Fruit fly (Drosophila melanogaster): Measurements from ENCODE around the gene Jig.

Gene Jig

DNA sequence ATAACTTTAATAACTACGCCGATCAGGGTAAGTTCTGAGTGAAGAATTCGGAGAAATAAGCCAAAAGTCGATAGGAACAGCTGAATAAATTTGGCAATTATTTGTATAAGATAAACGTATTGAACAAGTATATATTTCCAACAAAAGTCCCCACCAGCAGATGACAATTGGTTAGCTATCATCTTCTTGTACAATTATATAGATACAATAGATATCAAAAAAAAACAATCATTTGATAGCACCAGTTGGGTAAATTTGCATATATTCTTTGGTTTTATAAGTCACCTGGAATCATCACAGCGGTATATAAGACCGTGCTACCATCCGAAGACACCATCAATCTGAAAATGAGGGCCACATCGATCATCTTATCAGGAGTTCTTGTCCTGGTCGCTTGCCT lies at the start of gene Jig:
TSS of gene Jig (plus strand) at position 301 of the 400 bp plus-strand sequence.
- TF ChIP-seq CG17801 (GFP tag; optimal IDR thresholded peaks at IDR 0.05; ENCODE audit: partially characterized antibody) = no peak

- TF ChIP-seq CG17801 (GFP tag; optimal IDR thresholded peaks at IDR 0.05; ENCODE audit: partially characterized antibody) = peak; percentile 47
Observed at dm6 chr3R:14511123-14511908, 49.4 kb upstream of the Jig start, which contains the start of the genes HtrA2 and mRpL11. TSS of gene HtrA2 (minus strand) at chr3R:14511712. TSS of gene mRpL11 (plus strand) at chr3R:14511838.

DNA sequence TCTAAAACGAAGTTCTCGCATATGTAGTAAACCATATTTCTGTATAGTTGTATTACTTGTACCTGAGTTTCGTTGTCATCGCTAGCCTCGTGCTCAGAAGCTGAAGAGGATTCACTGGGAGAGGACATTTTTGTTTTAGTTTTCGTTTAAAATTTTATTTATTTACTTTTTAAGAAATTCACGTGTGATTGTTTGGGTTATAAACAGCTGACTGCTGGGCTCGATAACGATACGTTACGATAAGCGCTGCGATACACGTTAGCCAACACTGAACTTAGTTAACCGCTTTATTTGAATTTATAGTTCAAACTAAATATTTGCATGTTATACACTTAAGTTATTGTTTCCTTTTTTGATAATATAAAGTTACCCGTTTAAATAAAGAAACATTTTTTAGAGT lies 47.3 kb upstream of the Jig start, which contains the start of gene CG8461:
TSS of gene CG8461 (minus strand) at position 218 of the 400 bp plus-strand sequence.
- peak; percentile 23 for TF ChIP-seq CG17801 (GFP tag; optimal IDR thresholded peaks at IDR 0.05; ENCODE audit: partially characterized antibody)

dm6 chr3R:14516742-14517141 lies 44.0 kb upstream of the Jig start, which contains the start of gene CG34273:
TSS of gene CG34273 (plus strand) at chr3R:14517042.
- TF ChIP-seq CG17801 (GFP tag; optimal IDR thresholded peaks at IDR 0.05; ENCODE audit: partially characterized antibody) = no peak

dm6 chr3R:14520749-14521148 lies 40.0 kb upstream of the Jig start, which contains the start of gene Cyp313a1:
TSS of gene Cyp313a1 (plus strand) at chr3R:14521049.
- no peak for TF ChIP-seq CG17801 (GFP tag; optimal IDR thresholded peaks at IDR 0.05; ENCODE audit: partially characterized antibody)

DNA sequence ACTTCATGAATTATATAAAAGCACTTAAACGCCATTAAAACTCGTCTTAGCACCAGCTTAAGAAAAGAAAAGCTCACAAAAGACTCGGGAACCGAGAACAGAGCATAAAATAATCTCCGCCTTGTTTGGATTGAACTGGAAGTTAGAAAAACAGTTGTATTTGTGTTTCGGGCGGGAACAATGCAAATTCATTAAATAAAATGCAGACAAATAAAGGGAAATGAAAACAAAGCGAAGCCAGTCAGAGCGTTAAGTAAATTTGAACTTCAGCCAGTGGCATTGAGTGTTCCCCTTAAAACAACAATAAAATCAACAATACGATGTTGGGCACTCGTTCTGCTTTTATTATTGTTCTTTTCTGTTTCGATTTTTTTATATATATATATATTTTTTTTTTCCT lies 34.1 kb upstream of the Jig start:
- no peak for TF ChIP-seq CG17801 (GFP tag; optimal IDR thresholded peaks at IDR 0.05; ENCODE audit: partially characterized antibody)

DNA sequence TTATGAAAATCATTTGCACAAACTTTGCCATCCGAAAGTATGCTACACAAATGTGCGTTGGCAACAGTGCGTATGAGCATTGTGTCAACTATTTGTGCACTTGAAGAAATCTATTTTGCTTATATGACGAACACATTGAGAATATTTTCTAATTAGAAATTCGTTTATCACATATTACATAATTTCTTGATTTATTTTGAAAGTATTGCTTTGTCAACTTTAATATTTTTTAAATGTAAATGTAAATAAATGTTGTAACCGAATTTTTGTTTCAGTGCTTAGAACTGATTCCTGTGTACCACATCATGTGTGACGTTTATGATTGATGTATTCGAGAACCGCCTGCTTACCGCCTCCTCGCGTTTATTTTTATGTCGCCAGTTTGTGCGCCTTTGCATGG lies 18.7 kb upstream of the Jig start:
- TF ChIP-seq CG17801 (GFP tag; optimal IDR thresholded peaks at IDR 0.05; ENCODE audit: partially characterized antibody) = no peak

DNA sequence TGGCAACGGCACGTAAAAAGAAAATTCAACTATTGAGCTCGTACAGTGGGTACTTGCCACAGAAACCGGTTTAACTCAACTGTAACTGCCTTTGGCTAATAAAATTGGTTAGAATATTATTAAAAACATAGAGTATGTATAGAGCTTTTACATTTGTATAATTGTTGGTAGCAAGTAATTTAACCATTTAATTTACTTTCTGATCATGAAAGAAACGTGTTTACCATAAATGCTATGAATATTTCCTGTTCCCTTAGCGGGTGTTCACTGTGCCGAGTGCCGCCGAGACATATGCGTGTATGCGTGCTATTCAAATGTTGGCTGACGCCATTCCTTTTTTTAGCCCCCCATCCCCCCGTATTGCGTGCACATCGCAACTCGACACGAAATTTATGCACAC lies 12.0 kb upstream of the Jig start:
- TF ChIP-seq CG17801 (GFP tag; optimal IDR thresholded peaks at IDR 0.05; ENCODE audit: partially characterized antibody) = no peak

DNA sequence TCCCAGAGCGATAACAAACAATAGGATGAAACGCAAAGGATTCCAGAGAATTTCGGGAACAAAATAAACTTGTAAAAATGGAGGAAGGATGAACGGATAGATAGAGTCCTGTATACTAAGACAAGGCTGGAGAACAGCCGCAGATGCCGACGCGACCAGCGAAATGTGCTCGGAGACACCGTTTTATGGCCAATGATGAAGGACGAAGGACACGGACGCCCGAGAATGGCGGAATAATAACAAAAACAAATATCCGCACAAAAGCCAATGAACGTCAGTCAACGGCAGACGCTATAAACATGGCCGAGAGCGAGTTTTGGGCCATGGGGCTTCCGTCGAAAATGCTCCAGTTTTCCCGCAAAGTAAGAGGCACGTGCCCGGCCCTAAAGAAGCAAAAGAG lies 5.7 kb upstream of the Jig start:
- no peak for TF ChIP-seq CG17801 (GFP tag; optimal IDR thresholded peaks at IDR 0.05; ENCODE audit: partially characterized antibody)

DNA sequence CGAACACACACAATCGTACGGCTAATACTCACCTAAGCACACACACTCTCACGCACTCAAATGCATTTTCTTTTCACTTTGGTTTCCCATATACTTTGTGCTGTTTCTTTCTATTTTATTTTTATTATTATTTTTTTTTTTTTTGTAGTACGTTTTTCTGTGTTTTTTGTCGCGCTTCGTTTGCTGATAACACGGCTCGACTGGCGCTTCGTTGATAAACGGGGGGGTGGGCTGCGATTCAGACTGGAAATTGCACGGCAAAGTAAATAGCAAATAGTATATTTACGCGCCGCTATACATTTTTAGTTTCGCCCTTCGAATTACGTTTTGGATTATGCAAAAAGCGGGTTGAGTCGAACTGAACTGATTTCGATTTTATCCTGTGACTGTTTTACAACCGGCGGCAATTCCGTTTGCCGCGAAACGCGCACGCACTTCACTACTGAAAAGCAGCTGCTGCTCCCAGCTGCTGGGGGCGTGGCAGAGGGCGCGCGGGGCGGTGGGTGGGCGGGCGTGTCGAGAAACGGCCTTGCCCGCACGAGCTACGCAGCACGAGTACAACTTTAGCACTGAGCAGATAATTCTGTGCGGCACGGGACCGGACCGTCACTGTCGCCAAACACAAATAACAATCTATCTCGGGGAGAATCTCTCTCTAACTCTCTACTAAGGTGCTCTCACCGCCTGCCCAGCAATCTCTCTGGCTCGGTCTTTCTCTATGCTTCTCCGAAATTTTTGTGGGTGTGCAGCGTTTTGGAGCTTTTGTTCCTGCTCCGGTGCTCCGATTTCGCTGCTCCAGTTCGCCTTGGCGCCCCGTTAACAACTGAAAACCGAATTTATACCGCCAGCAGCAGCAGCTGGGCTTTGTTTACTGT lies 3.0 kb upstream of the Jig start, which contains the start of gene Pde6:
TSS of gene Pde6 (minus strand) at position 825 of the 875 bp plus-strand sequence.
- TF ChIP-seq CG17801 (GFP tag; optimal IDR thresholded peaks at IDR 0.05; ENCODE audit: partially characterized antibody) = no peak

- TF ChIP-seq CG17801 (GFP tag; optimal IDR thresholded peaks at IDR 0.05; ENCODE audit: partially characterized antibody) = no peak
Observed at dm6 chr3R:14558383-14558883, 2.3 kb upstream of the Jig start.

- no peak for TF ChIP-seq CG17801 (GFP tag; optimal IDR thresholded peaks at IDR 0.05; ENCODE audit: partially characterized antibody)
Observed at dm6 chr3R:14559954-14560353, 781 bp upstream of the Jig start, which contains the start of gene CG14854. TSS of gene CG14854 (minus strand) at chr3R:14560054.

DNA sequence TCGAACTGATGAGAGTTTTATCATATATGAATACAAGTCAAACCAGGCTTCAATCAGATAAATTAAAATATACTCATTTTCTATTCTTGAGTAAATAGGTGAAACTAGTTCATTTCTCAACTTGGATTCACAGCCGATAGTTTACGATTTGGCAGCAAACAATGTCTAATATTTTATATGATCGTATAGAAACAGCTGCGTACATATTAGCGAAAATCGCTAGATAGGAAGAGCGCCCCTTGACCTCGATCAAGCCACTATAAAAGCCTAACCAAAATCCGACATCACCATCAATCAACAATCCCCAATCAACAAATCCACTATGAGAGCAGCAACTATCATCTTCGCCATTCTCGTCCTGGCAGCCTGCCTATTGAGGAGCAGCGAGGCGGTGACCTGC lies 1.3 kb downstream of the Jig start, which contains the start of gene CG14851:
TSS of gene CG14851 (plus strand) at position 301 of the 400 bp plus-strand sequence.
- no peak for TF ChIP-seq CG17801 (GFP tag; optimal IDR thresholded peaks at IDR 0.05; ENCODE audit: partially characterized antibody)

- no peak for TF ChIP-seq CG17801 (GFP tag; optimal IDR thresholded peaks at IDR 0.05; ENCODE audit: partially characterized antibody)
Observed at dm6 chr3R:14564705-14565064, 4.0 kb downstream of the Jig start, which contains the start of gene CG8087. TSS of gene CG8087 (minus strand) at chr3R:14564805.
